Worm (Caenorhabditis elegans): ENCODE data around the gene msp-51.

DNA sequence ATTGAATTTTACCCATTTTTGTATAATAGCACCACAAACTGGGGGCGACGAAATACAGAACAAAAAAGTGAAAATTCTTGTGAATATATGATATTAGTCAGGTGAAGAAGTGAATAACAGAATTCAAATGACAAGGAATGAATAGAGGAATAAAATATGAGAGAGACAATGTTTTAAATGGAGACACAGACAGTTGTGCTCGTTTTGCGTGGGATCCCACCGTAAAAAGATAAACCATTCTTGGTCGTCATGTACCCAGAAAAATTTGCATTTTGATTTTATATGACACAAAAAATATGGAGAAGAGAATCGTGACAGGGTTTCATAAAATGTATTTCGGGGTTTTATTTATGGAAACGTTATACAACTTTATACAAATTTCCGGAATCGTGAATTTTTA lies 17.4 kb downstream of the msp-51 start, which contains the start of gene F36H12.17:
- TF ChIP-seq med-1 (GFP tag; optimal IDR thresholded peaks at IDR 0.05; ENCODE audit: insufficient read depth) (no peak), ref-1 (GFP tag; conservative IDR thresholded peaks at IDR 0.05) (no peak), flt-1 (GFP tag; IDR thresholded peaks at IDR 0.05) (no peak)

Measured in whole organism, midembryonic.